Worm (Caenorhabditis elegans) whole organism, L4 larva: Measurements from ENCODE around the gene F09A5.2.

ENCODE experiments used
- D1046.2 ChIP-seq: fragments of 200-800 bp; sonication (Bioruptor generic); IDR thresholded peaks from 2 replicates; pipeline ENCODE4 v1.3.6; 2022; ENCODE audit warnings: missing genetic modification characterization, missing compliant biosample characterization
- F10B5.3 ChIP-seq: sonication (generic microtip); optimal IDR thresholded peaks from 2 replicates; lab custom pipeline; 2016; ENCODE audit warnings: mild to moderate bottlenecking, missing genetic modification characterization, missing compliant biosample characterization
- F26F4.8 ChIP-seq: fragments of 200-800 bp; sonication (Bioruptor generic); conservative IDR thresholded peaks from 2 replicates; pipeline ENCODE4 v1.3.6; 2022; ENCODE audit warnings: missing genetic modification characterization, missing compliant biosample characterization
- R02D3.7 ChIP-seq: fragments of 150-350 bp; sonication (generic microtip); optimal IDR thresholded peaks from 3 replicates; lab custom pipeline; 2014; ENCODE audit warnings: missing biosample characterization, missing genetic modification characterization
- T20F7.1 ChIP-seq: fragments of 200-800 bp; sonication (Bioruptor generic); optimal IDR thresholded peaks from 2 replicates; lab custom pipeline; 2018; ENCODE audit warnings: mild to moderate bottlenecking, missing genetic modification characterization, missing compliant biosample characterization
- Y105C5A.15 ChIP-seq: fragments of 200-800 bp; sonication (Bioruptor generic); IDR thresholded peaks from 2 replicates; pipeline ENCODE4 v1.3.6; 2022; ENCODE audit warnings: missing genetic modification characterization, missing compliant biosample characterization
- Y75B8A.6 ChIP-seq: fragments of 200-800 bp; sonication (Bioruptor generic); IDR thresholded peaks from 2 replicates; pipeline ENCODE4 v1.3.6; 2022; ENCODE audit warnings: missing genetic modification reagents, missing genetic modification characterization, missing compliant biosample characterization
- ZK337.2 ChIP-seq: fragments of 200-800 bp; sonication (Bioruptor generic); IDR thresholded peaks from 2 replicates; pipeline ENCODE4 v1.3.6; 2022; ENCODE audit warnings: missing genetic modification reagents, missing genetic modification characterization, missing compliant biosample characterization
- aha-1 ChIP-seq: fragments of 150-350 bp; peaks from one replicate; lab custom pipeline; 2014; ENCODE audit warnings: missing biosample characterization, missing genetic modification characterization
- aly-2 ChIP-seq: sonication (generic microtip); optimal IDR thresholded peaks from 2 replicates; lab custom pipeline; 2018; ENCODE audit warnings: missing biosample characterization, missing genetic modification characterization
- arid-1 ChIP-seq: fragments of 200-800 bp; sonication (Bioruptor generic); conservative IDR thresholded peaks from 2 replicates; pipeline ENCODE4 v1.3.6; 2022; ENCODE audit warnings: missing genetic modification reagents, missing genetic modification characterization, missing compliant biosample characterization
- daf-16 ChIP-seq, 3 experiments: sonication (generic microtip); optimal IDR thresholded peaks; 2 replicates each; lab custom pipeline; 2016 to 2017; ENCODE audit warnings: missing genetic modification characterization in 3 of 3, missing genetic modification reagents in 3 of 3, mild to moderate bottlenecking in 2 of 3, missing compliant biosample characterization in 2 of 3, missing biosample characterization in 1 of 3, moderate library complexity in 1 of 3
- daf-8 ChIP-seq: fragments of 200-800 bp; sonication (Bioruptor generic); IDR thresholded peaks from 2 replicates; pipeline ENCODE4 v1.3.6; 2022; ENCODE audit warnings: missing genetic modification characterization, missing compliant biosample characterization
- dmd-6 ChIP-seq: fragments of 200-800 bp; sonication (Bioruptor generic); IDR thresholded peaks from 2 replicates; pipeline ENCODE4 v1.3.6; 2022; ENCODE audit warnings: missing genetic modification reagents, missing genetic modification characterization, missing compliant biosample characterization
- dmd-8 ChIP-seq: fragments of 200-800 bp; sonication (Bioruptor generic); IDR thresholded peaks from 2 replicates; pipeline ENCODE4 v1.3.6; 2022; ENCODE audit warnings: missing genetic modification characterization, missing compliant biosample characterization
- dmd-9 ChIP-seq: fragments of 200-800 bp; sonication (Bioruptor generic); IDR thresholded peaks from 2 replicates; pipeline ENCODE4 v1.3.6; 2022; ENCODE audit warnings: missing genetic modification reagents, missing genetic modification characterization, missing compliant biosample characterization
- dve-1 ChIP-seq: sonication (generic microtip); optimal IDR thresholded peaks from 2 replicates; lab custom pipeline; 2017; ENCODE audit warnings: antibody characterized with exemption, mild to moderate bottlenecking, missing genetic modification characterization, missing compliant biosample characterization; ENCODE audit not compliant: insufficient read depth
- egl-43 ChIP-seq: fragments of 200-800 bp; sonication (Bioruptor generic); IDR thresholded peaks from 2 replicates; pipeline ENCODE4 v1.3.6; 2022; ENCODE audit warnings: missing genetic modification reagents, missing genetic modification characterization, missing compliant biosample characterization
- hif-1 ChIP-seq, 2 experiments: sonication (generic microtip); optimal IDR thresholded peaks; 2 replicates each; lab custom pipeline; 2016 to 2017; ENCODE audit warnings: missing compliant biosample characterization in 2 of 2, missing genetic modification characterization in 2 of 2, missing genetic modification reagents in 2 of 2, missing genotype in 2 of 2, mild to moderate bottlenecking in 1 of 2
- hlh-30 ChIP-seq: sonication (generic microtip); optimal IDR thresholded peaks from 2 replicates; lab custom pipeline; 2017; ENCODE audit warnings: antibody characterized with exemption, mild to moderate bottlenecking, missing genetic modification characterization, missing compliant biosample characterization; ENCODE audit not compliant: insufficient read depth
- hmg-1.1 ChIP-seq: fragments of 200-800 bp; sonication (Bioruptor generic); IDR thresholded peaks from 2 replicates; pipeline ENCODE4 v1.3.6; 2022; ENCODE audit warnings: missing genetic modification reagents, missing genetic modification characterization, missing compliant biosample characterization
- jun-1 ChIP-seq: fragments of 150-350 bp; optimal IDR thresholded peaks from 2 replicates; lab custom pipeline; 2014; ENCODE audit warnings: missing biosample characterization, missing genetic modification reagents, missing genetic modification characterization
- lin-1 ChIP-seq: fragments of 200-800 bp; sonication (Bioruptor generic); IDR thresholded peaks from 2 replicates; pipeline ENCODE4 v1.3.6; 2022; ENCODE audit warnings: missing genetic modification reagents, missing genetic modification characterization, missing compliant biosample characterization
- lin-15B ChIP-seq: fragments of 150-350 bp; sonication (generic microtip); optimal IDR thresholded peaks from 3 replicates; lab custom pipeline; 2014; ENCODE audit warnings: missing biosample characterization, missing genetic modification characterization
- lin-29 ChIP-seq: fragments of 200-800 bp; sonication (Bioruptor generic); IDR thresholded peaks from 2 replicates; pipeline ENCODE4 v1.3.6; 2022; ENCODE audit warnings: missing genetic modification reagents, missing genetic modification characterization, missing compliant biosample characterization
- lin-38 ChIP-seq: fragments of 200-800 bp; sonication (Bioruptor generic); IDR thresholded peaks from 2 replicates; pipeline ENCODE4 v1.3.6; 2022; ENCODE audit warnings: missing genetic modification reagents, missing genetic modification characterization, missing compliant biosample characterization
- lir-3 ChIP-seq: sonication (generic microtip); optimal IDR thresholded peaks from 2 replicates; lab custom pipeline; 2016; ENCODE audit warnings: mild to moderate bottlenecking, missing genetic modification characterization, missing compliant biosample characterization
- madf-9 ChIP-seq: fragments of 200-800 bp; sonication (Bioruptor generic); conservative IDR thresholded peaks from 2 replicates; pipeline ENCODE4 v1.3.6; 2022; ENCODE audit warnings: missing genetic modification reagents, missing genetic modification characterization, missing compliant biosample characterization
- mep-1 ChIP-seq: fragments of 150-350 bp; sonication (generic microtip); optimal IDR thresholded peaks from 3 replicates; lab custom pipeline; 2014; ENCODE audit warnings: missing biosample characterization, missing genetic modification characterization
- mxl-2 ChIP-seq: fragments of 200-800 bp; sonication (Bioruptor generic); conservative IDR thresholded peaks from 2 replicates; pipeline ENCODE4 v1.3.6; 2022; ENCODE audit warnings: missing genetic modification reagents, missing genetic modification characterization, missing compliant biosample characterization
- mxl-3 ChIP-seq: fragments of 200-800 bp; sonication (Bioruptor generic); optimal IDR thresholded peaks from 2 replicates; lab custom pipeline; 2018; ENCODE audit warnings: mild to moderate bottlenecking, missing genetic modification characterization, missing compliant biosample characterization
- nhr-10 ChIP-seq: fragments of 150-350 bp; optimal IDR thresholded peaks from 2 replicates; lab custom pipeline; 2014; ENCODE audit warnings: missing biosample characterization, missing genetic modification characterization
- nhr-237 ChIP-seq: sonication (generic microtip); optimal IDR thresholded peaks from 2 replicates; lab custom pipeline; 2017; ENCODE audit warnings: missing biosample characterization, missing genetic modification characterization
- nhr-25 ChIP-seq: sonication (generic microtip); optimal IDR thresholded peaks from 2 replicates; lab custom pipeline; 2017; ENCODE audit warnings: missing genetic modification characterization, mild to moderate bottlenecking, missing compliant biosample characterization, antibody characterized with exemption, moderate library complexity, borderline replicate concordance; ENCODE audit not compliant: insufficient read depth
- nhr-42 ChIP-seq: fragments of 200-800 bp; sonication (Bioruptor generic); IDR thresholded peaks from 2 replicates; pipeline ENCODE4 v1.3.6; 2022; ENCODE audit warnings: missing genetic modification characterization, missing compliant biosample characterization
- nhr-6 ChIP-seq: fragments of 150-350 bp; optimal IDR thresholded peaks from 2 replicates; lab custom pipeline; 2014; ENCODE audit warnings: missing biosample characterization, missing genetic modification characterization
- nhr-76 ChIP-seq: fragments of 150-350 bp; optimal IDR thresholded peaks from 2 replicates; lab custom pipeline; 2014; ENCODE audit warnings: missing biosample characterization, missing genetic modification characterization
- nhr-77 ChIP-seq: fragments of 150-350 bp; optimal IDR thresholded peaks from 2 replicates; lab custom pipeline; 2014; ENCODE audit warnings: missing biosample characterization, missing genetic modification characterization
- pha-4 ChIP-seq, 2 experiments: fragments of 150-350 bp in 1 of 2; fragments of 200-800 bp in 1 of 2; sonication (Bioruptor generic) in 1 of 2; IDR thresholded peaks in 1 of 2; optimal IDR thresholded peaks in 1 of 2; 2 replicates each; pipeline versions ENCODE4 v1.3.6 to Lab custom; 2014 to 2022; ENCODE audit warnings: missing genetic modification characterization in 2 of 2, missing genetic modification reagents in 2 of 2, missing biosample characterization in 1 of 2, missing compliant biosample characterization in 1 of 2
- php-3 ChIP-seq: fragments of 200-800 bp; sonication (Bioruptor generic); IDR thresholded peaks from 2 replicates; pipeline ENCODE4 v1.3.6; 2022; ENCODE audit warnings: missing genetic modification reagents, missing genetic modification characterization, missing compliant biosample characterization
- pqm-1 ChIP-seq: sonication (generic microtip); optimal IDR thresholded peaks from 2 replicates; lab custom pipeline; 2017; ENCODE audit warnings: missing biosample characterization, missing genetic modification characterization
- saeg-2 ChIP-seq: fragments of 200-800 bp; sonication (Bioruptor generic); IDR thresholded peaks from 2 replicates; pipeline ENCODE4 v1.3.6; 2022; ENCODE audit warnings: missing genetic modification reagents, missing genetic modification characterization, missing compliant biosample characterization
- skn-1 ChIP-seq: fragments of 150-350 bp; optimal IDR thresholded peaks from 2 replicates; lab custom pipeline; 2014; ENCODE audit warnings: missing biosample characterization, missing genetic modification characterization
- snpc-4 ChIP-seq: fragments of 150-350 bp; optimal IDR thresholded peaks from 2 replicates; lab custom pipeline; 2014; ENCODE audit warnings: missing biosample characterization, missing genetic modification characterization
- spr-1 ChIP-seq: sonication (generic microtip); optimal IDR thresholded peaks from 2 replicates; lab custom pipeline; 2016; ENCODE audit warnings: mild to moderate bottlenecking, missing genetic modification characterization, missing compliant biosample characterization
- spr-3 ChIP-seq: fragments of 200-800 bp; sonication (Bioruptor generic); optimal IDR thresholded peaks from 2 replicates; lab custom pipeline; 2018; ENCODE audit warnings: mild to moderate bottlenecking, missing genetic modification characterization, missing compliant biosample characterization
- tag-97 ChIP-seq: fragments of 200-800 bp; sonication (Bioruptor generic); IDR thresholded peaks from 2 replicates; pipeline ENCODE4 v1.3.6; 2022; ENCODE audit warnings: missing genetic modification characterization, missing compliant biosample characterization
- vab-7 ChIP-seq: fragments of 200-800 bp; sonication (Bioruptor generic); IDR thresholded peaks from 2 replicates; pipeline ENCODE4 v1.3.6; 2022; ENCODE audit warnings: missing genetic modification reagents, missing genetic modification characterization, missing compliant biosample characterization
- ztf-7 ChIP-seq: fragments of 150-350 bp; optimal IDR thresholded peaks from 2 replicates; lab custom pipeline; 2014; ENCODE audit warnings: missing biosample characterization, missing genetic modification characterization

F09A5.2 gene

ce11 chrX:13144975-13145618 is 10.2 kb downstream of the F09A5.2 start (continued):
- TF ChIP-seq ztf-7 (tag; lab: Kevin White, UChicago) (peak; percentile 77), jun-1 (tag; lab: Kevin White, UChicago) (peak; percentile 87), R02D3.7 (tag; lab: Kevin White, UChicago) (no peak), nhr-77 (tag; lab: Kevin White, UChicago) (peak; percentile 86), mxl-2 (GFP tag; lab: Robert Waterston, UW) (peak; percentile 89), saeg-2 (GFP tag; lab: Robert Waterston, UW) (peak; percentile 89), spr-3 (GFP tag; lab: Kevin White, UChicago) (peak; percentile 82), daf-16 (GFP tag; optimal IDR thresholded peaks at IDR 0.05; lab: Kevin White, UChicago) (peak; percentile 67 to 72), daf-16 (tag; optimal IDR thresholded peaks at IDR 0.05; lab: Kevin White, UChicago) (peak; percentile 86), dmd-6 (GFP tag; lab: Robert Waterston, UW) (peak; percentile 96), F10B5.3 (tag; lab: Kevin White, UChicago) (peak; percentile 56), pha-4 (GFP tag; IDR thresholded peaks at IDR 0.05; lab: Robert Waterston, UW) (peak; percentile 90), pha-4 (tag; optimal IDR thresholded peaks at IDR 0.05; lab: Kevin White, UChicago) (no peak), nhr-6 (peak; percentile 31), vab-7 (GFP tag; lab: Robert Waterston, UW) (no peak; the same call in none of the 2 replicates), spr-1 (tag; lab: Kevin White, UChicago) (peak; percentile 88), Y75B8A.6 (GFP tag; lab: Robert Waterston, UW) (no peak), lin-29 (GFP tag; lab: Robert Waterston, UW) (no peak; the same call in 1 of the 2 replicates), tag-97 (no peak), Y105C5A.15 (GFP tag; lab: Robert Waterston, UW) (no peak), F26F4.8 (no peak), dmd-8 (peak; percentile 57; the same call in 1 of the 2 replicates), mxl-3 (GFP tag; lab: Kevin White, UChicago) (peak; percentile 90), nhr-10 (peak; percentile 91), T20F7.1 (GFP tag; lab: Kevin White, UChicago) (peak; percentile 80), lin-1 (GFP tag; lab: Robert Waterston, UW) (peak; percentile 82), nhr-237 (peak; percentile 4), hif-1 (tag; optimal IDR thresholded peaks at IDR 0.05; lab: Kevin White, UChicago) (peak; percentile 73 to 94), dve-1 (tag; lab: Kevin White, UChicago) (peak; percentile 93), nhr-42 (GFP tag; lab: Robert Waterston, UW) (peak; percentile 85; the same call in 1 of the 2 replicates), lir-3 (tag; lab: Kevin White, UChicago) (peak; percentile 35), aha-1 (peak; percentile 100), D1046.2 (GFP tag; lab: Robert Waterston, UW) (no peak), mep-1 (peak; percentile 98), madf-9 (GFP tag; lab: Robert Waterston, UW) (peak; percentile 89), daf-8 (no peak), nhr-76 (tag; lab: Kevin White, UChicago) (peak; percentile 27), arid-1 (peak; percentile 61), pqm-1 (tag; lab: Kevin White, UChicago) (peak; percentile 24), php-3 (GFP tag; lab: Robert Waterston, UW) (peak; percentile 85; the same call in 1 of the 2 replicates), nhr-25 (tag; lab: Kevin White, UChicago) (peak; percentile 79), snpc-4 (no peak), hlh-30 (tag; lab: Kevin White, UChicago) (peak; percentile 100), skn-1 (tag; lab: Kevin White, UChicago) (no peak), aly-2 (no peak), egl-43 (GFP tag; lab: Robert Waterston, UW) (peak; percentile 98), dmd-9 (peak; percentile 79), ZK337.2 (GFP tag; lab: Robert Waterston, UW) (0 out of 2 replicates have a peak, but pooled peaks have one; percentile 16), lin-38 (GFP tag; lab: Robert Waterston, UW) (peak; percentile 58), lin-15B (no peak), hmg-1.1 (GFP tag; lab: Robert Waterston, UW) (peak; percentile 96)
